Worm (Caenorhabditis elegans) whole organism, late embryonic: ENCODE measurements around the gene C33G3.6.

Experiments used
- F13H6.1 ChIP-seq: sonication (generic microtip); optimal IDR thresholded peaks from 2 replicates; lab custom pipeline; 2016; ENCODE audit warnings: missing genetic modification characterization, missing compliant biosample characterization
- K02D7.2 ChIP-seq: sonication (generic microtip); optimal IDR thresholded peaks from 2 replicates; lab custom pipeline; 2017; ENCODE audit warnings: mild to moderate bottlenecking, missing genetic modification characterization, missing compliant biosample characterization
- ama-1 ChIP-seq: fragments of 150-350 bp; optimal IDR thresholded peaks from 2 replicates; lab custom pipeline; 2014
- ceh-24 ChIP-seq: sonication (generic microtip); optimal IDR thresholded peaks from 2 replicates; lab custom pipeline; 2016; ENCODE audit warnings: mild to moderate bottlenecking, missing genetic modification characterization, missing compliant biosample characterization
- elt-2 ChIP-seq: sonication (generic microtip); optimal IDR thresholded peaks from 2 replicates; lab custom pipeline; 2016; ENCODE audit warnings: missing genetic modification reagents, missing genetic modification characterization, missing compliant biosample characterization
- hlh-6 ChIP-seq: sonication (generic microtip); optimal IDR thresholded peaks from 2 replicates; lab custom pipeline; 2016; ENCODE audit warnings: missing genotype, missing genetic modification characterization, missing compliant biosample characterization
- pha-4 ChIP-seq: fragments of 150-350 bp; optimal IDR thresholded peaks from 2 replicates; lab custom pipeline; 2018; ENCODE audit warnings: missing biosample characterization, missing genetic modification reagents, missing genetic modification characterization

- TF ChIP-seq ceh-24 (tag; lab: Kevin White, UChicago) (no peak), K02D7.2 (no peak), elt-2 (tag; lab: Kevin White, UChicago) (no peak), pha-4 (tag; lab: Kevin White, UChicago) (no peak), ama-1 (lab: Kevin White, UChicago) (no peak), F13H6.1 (no peak), hlh-6 (tag; lab: Kevin White, UChicago) (no peak)
Measured at ce11 chrX:14044362-14044761, 39.8 kb downstream of the C33G3.6 start.
